Fruit fly (Drosophila melanogaster): ENCODE measurements around the gene CG6495.

CG6495 gene

dm6 chr2L:10791343-10791742 lies 30.4 kb downstream of the CG6495 start:
- no peak for TF ChIP-seq Hr83 (GFP tag; optimal IDR thresholded peaks at IDR 0.05; ENCODE audit: poor library complexity, severe bottlenecking)
- TF ChIP-seq usp (GFP tag; optimal IDR thresholded peaks at IDR 0.05), result no peak
- peak; percentile 6 for TF ChIP-seq dmrt93B (GFP tag; optimal IDR thresholded peaks at IDR 0.05)
- no peak for TF ChIP-seq Jra (GFP tag; optimal IDR thresholded peaks at IDR 0.05)
- no peak for TF ChIP-seq Hr78 (GFP tag; optimal IDR thresholded peaks at IDR 0.05)
- no peak for TF ChIP-seq sage (GFP tag; optimal IDR thresholded peaks at IDR 0.05)
- no peak for TF ChIP-seq Dfd (GFP tag; optimal IDR thresholded peaks at IDR 0.05)
- no peak for TF ChIP-seq brk (GFP tag; optimal IDR thresholded peaks at IDR 0.05)
- peak; percentile 35 for TF ChIP-seq Hnf4 (GFP tag; optimal IDR thresholded peaks at IDR 0.05)
- TF ChIP-seq Rel (GFP tag; optimal IDR thresholded peaks at IDR 0.05), result no peak
- TF ChIP-seq Rel (tag; optimal IDR thresholded peaks at IDR 0.05), result no peak
- TF ChIP-seq ey (GFP tag; optimal IDR thresholded peaks at IDR 0.05), result peak; percentile 39
- TF ChIP-seq jim (GFP tag; optimal IDR thresholded peaks at IDR 0.05), result no peak
- peak; percentile 20 for TF ChIP-seq OdsH (GFP tag; optimal IDR thresholded peaks at IDR 0.05)
- peak; percentile 9 for TF ChIP-seq rgr (GFP tag; optimal IDR thresholded peaks at IDR 0.05)
- TF ChIP-seq dl (GFP tag; optimal IDR thresholded peaks at IDR 0.05; ENCODE audit: insufficient read depth in 1 of 2, partially characterized antibody in 2 of 2), result no peak
- TF ChIP-seq psq (GFP tag; optimal IDR thresholded peaks at IDR 0.05), result peak; percentile 39
- TF ChIP-seq tai (GFP tag; optimal IDR thresholded peaks at IDR 0.05), result no peak
- TF ChIP-seq Dif (GFP tag; optimal IDR thresholded peaks at IDR 0.05; ENCODE audit: partially characterized antibody), result no peak
- TF ChIP-seq br (GFP tag; optimal IDR thresholded peaks at IDR 0.05), result peak; percentile 20
- TF ChIP-seq HLH106 (tag; optimal IDR thresholded peaks at IDR 0.05), result peak; percentile 62
- peak; percentile 18 for TF ChIP-seq CrebA (GFP tag; optimal IDR thresholded peaks at IDR 0.05; ENCODE audit: borderline replicate concordance)
- TF ChIP-seq pan (optimal IDR thresholded peaks at IDR 0.05), result no peak
- peak; percentile 65 for TF ChIP-seq woc (GFP tag; optimal IDR thresholded peaks at IDR 0.05)
- TF ChIP-seq foxo (GFP tag; optimal IDR thresholded peaks at IDR 0.05), result peak in 1 of 2 experiments; percentile 72
- TF ChIP-seq Mio (GFP tag; optimal IDR thresholded peaks at IDR 0.05), result no peak
- no peak for TF ChIP-seq lola (GFP tag; optimal IDR thresholded peaks at IDR 0.05)
- TF ChIP-seq GATAd (GFP tag; optimal IDR thresholded peaks at IDR 0.05), result no peak
- TF ChIP-seq Abd-B (GFP tag; optimal IDR thresholded peaks at IDR 0.05), result no peak
- peak; percentile 68 for TF ChIP-seq Sp1 (GFP tag; optimal IDR thresholded peaks at IDR 0.05)
- no peak for TF ChIP-seq Vsx2 (GFP tag; optimal IDR thresholded peaks at IDR 0.05; ENCODE audit: partially characterized antibody)
- TF ChIP-seq Myc (optimal IDR thresholded peaks at IDR 0.05), result no peak
- TF ChIP-seq dsf (GFP tag; optimal IDR thresholded peaks at IDR 0.05; ENCODE audit: borderline replicate concordance), result no peak
- TF ChIP-seq N (GFP tag; optimal IDR thresholded peaks at IDR 0.05), result no peak
- TF ChIP-seq sv (GFP tag; optimal IDR thresholded peaks at IDR 0.05), result no peak
- TF ChIP-seq fru (GFP tag; optimal IDR thresholded peaks at IDR 0.05), result peak; percentile 90
- peak; percentile 49 for TF ChIP-seq h (GFP tag; optimal IDR thresholded peaks at IDR 0.05)
- TF ChIP-seq CG32264 (GFP tag; optimal IDR thresholded peaks at IDR 0.05), result no peak
- peak; percentile 31 for TF ChIP-seq CG9705 (GFP tag; optimal IDR thresholded peaks at IDR 0.05)

dm6 chr2L:10792072-10792471 lies 31.2 kb downstream of the CG6495 start:
- no peak for TF ChIP-seq Hnf4 (GFP tag; optimal IDR thresholded peaks at IDR 0.05)
- no peak for TF ChIP-seq dl (GFP tag; optimal IDR thresholded peaks at IDR 0.05; ENCODE audit: insufficient read depth in 1 of 2, partially characterized antibody in 2 of 2)
- TF ChIP-seq brk (GFP tag; optimal IDR thresholded peaks at IDR 0.05), result no peak
- no peak for TF ChIP-seq lola (GFP tag; optimal IDR thresholded peaks at IDR 0.05)
- TF ChIP-seq Vsx2 (GFP tag; optimal IDR thresholded peaks at IDR 0.05; ENCODE audit: partially characterized antibody), result no peak
- no peak for TF ChIP-seq Sp1 (GFP tag; optimal IDR thresholded peaks at IDR 0.05)
- TF ChIP-seq dsf (GFP tag; optimal IDR thresholded peaks at IDR 0.05; ENCODE audit: borderline replicate concordance), result no peak
- TF ChIP-seq sv (GFP tag; optimal IDR thresholded peaks at IDR 0.05), result no peak
- TF ChIP-seq h (GFP tag; optimal IDR thresholded peaks at IDR 0.05), result no peak
- no peak for TF ChIP-seq Myc (optimal IDR thresholded peaks at IDR 0.05)
- no peak for TF ChIP-seq foxo (GFP tag; optimal IDR thresholded peaks at IDR 0.05)
- no peak for TF ChIP-seq CG32264 (GFP tag; optimal IDR thresholded peaks at IDR 0.05)
- TF ChIP-seq Hr83 (GFP tag; optimal IDR thresholded peaks at IDR 0.05; ENCODE audit: poor library complexity, severe bottlenecking), result no peak
- TF ChIP-seq Rel (GFP tag; optimal IDR thresholded peaks at IDR 0.05), result no peak
- TF ChIP-seq Rel (tag; optimal IDR thresholded peaks at IDR 0.05), result no peak
- no peak for TF ChIP-seq jim (GFP tag; optimal IDR thresholded peaks at IDR 0.05)
- no peak for TF ChIP-seq Abd-B (GFP tag; optimal IDR thresholded peaks at IDR 0.05)
- TF ChIP-seq Hr78 (GFP tag; optimal IDR thresholded peaks at IDR 0.05), result no peak

Data from whole organism, wandering third instar larva.